Fruit fly (Drosophila melanogaster): ENCODE results near the gene CDK2AP1.

CDK2AP1 gene

dm6 chrX:11124749-11125508 is 12.7 kb upstream of the CDK2AP1 start, which contains the start of gene Rpt3:
Gene Rpt3 (plus strand): TSS chrX:11125101.
- TF ChIP-seq psq (optimal IDR thresholded peaks at IDR 0.05) (no peak), ttk (optimal IDR thresholded peaks at IDR 0.05) (no peak), insv (optimal IDR thresholded peaks at IDR 0.05) (no peak)

DNA sequence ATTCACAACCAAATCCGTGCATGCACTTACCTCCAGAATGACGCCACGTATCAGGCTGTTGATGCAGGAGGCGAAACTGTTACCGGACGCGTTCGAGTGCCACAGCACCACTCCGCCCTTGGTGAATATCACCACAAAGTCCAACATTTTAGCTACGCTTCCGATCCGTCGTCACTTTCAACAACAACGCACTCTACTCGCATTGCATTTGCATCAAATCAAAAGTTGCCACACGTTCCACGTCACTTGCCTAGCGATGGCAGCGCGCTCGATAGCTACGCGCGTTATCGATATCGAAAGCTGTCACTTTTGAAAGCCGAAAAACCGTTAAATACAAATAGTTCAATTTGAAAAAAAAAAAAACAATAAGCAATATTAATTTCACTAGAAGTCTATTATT is 8.8 kb upstream of the CDK2AP1 start, which contains the start of gene SrpRalpha:
Gene SrpRalpha (minus strand): TSS at position 260 of the 400 bp plus-strand sequence.
- TF ChIP-seq Myc (optimal IDR thresholded peaks at IDR 0.05), result no peak
- TF ChIP-seq ttk (optimal IDR thresholded peaks at IDR 0.05), result no peak
- no peak for TF ChIP-seq psq (optimal IDR thresholded peaks at IDR 0.05)
- TF ChIP-seq Sin3A (optimal IDR thresholded peaks at IDR 0.05), result no peak
- TF ChIP-seq h (optimal IDR thresholded peaks at IDR 0.05), result no peak
- no peak for TF ChIP-seq insv (optimal IDR thresholded peaks at IDR 0.05)

DNA sequence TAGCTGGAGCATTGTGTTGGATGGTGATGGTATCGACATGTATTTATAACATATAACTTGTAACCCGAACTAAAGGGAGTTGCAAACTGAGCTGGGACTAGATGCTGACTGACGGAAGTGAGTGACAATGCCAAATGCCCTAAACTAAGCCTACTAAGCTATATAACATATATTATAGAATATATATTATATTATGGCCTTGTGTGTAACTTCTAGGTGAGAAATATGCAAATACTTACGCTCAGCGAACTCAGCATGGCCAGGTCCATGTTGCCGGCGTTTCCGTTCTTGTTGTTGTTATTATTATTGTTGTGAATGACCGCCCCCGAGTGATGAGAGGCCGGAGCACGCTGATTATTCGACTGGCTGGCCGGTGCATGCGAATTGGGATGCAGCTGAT is 5.3 kb upstream of the CDK2AP1 start, which contains the start of gene CG44385:
Gene CG44385 (minus strand): TSS at position 101 of the 400 bp plus-strand sequence.
- TF ChIP-seq Myc (optimal IDR thresholded peaks at IDR 0.05) (no peak), psq (optimal IDR thresholded peaks at IDR 0.05) (no peak), insv (optimal IDR thresholded peaks at IDR 0.05) (no peak), h (optimal IDR thresholded peaks at IDR 0.05) (no peak), ttk (optimal IDR thresholded peaks at IDR 0.05) (no peak), Sin3A (optimal IDR thresholded peaks at IDR 0.05) (no peak)

dm6 chrX:11135840-11136586 is 1.6 kb upstream of the CDK2AP1 start:
- no peak for TF ChIP-seq Myc (optimal IDR thresholded peaks at IDR 0.05)
- TF ChIP-seq Sin3A (optimal IDR thresholded peaks at IDR 0.05), result no peak
- no peak for TF ChIP-seq ttk (optimal IDR thresholded peaks at IDR 0.05)
- no peak for TF ChIP-seq psq (optimal IDR thresholded peaks at IDR 0.05)
- no peak for TF ChIP-seq h (optimal IDR thresholded peaks at IDR 0.05)

- no peak for TF ChIP-seq Myc (optimal IDR thresholded peaks at IDR 0.05)
- no peak for TF ChIP-seq ttk (optimal IDR thresholded peaks at IDR 0.05)
- TF ChIP-seq h (optimal IDR thresholded peaks at IDR 0.05), result no peak
- no peak for TF ChIP-seq insv (optimal IDR thresholded peaks at IDR 0.05)
- TF ChIP-seq psq (optimal IDR thresholded peaks at IDR 0.05), result no peak
- TF ChIP-seq Sin3A (optimal IDR thresholded peaks at IDR 0.05), result no peak
Observed at dm6 chrX:11136587-11137512, 809 bp upstream of the CDK2AP1 start, which contains the start of gene Klp10A. Gene Klp10A (minus strand): TSS chrX:11137118.

- TF ChIP-seq insv (optimal IDR thresholded peaks at IDR 0.05) (no peak), ttk (optimal IDR thresholded peaks at IDR 0.05) (no peak), psq (optimal IDR thresholded peaks at IDR 0.05) (no peak), Myc (optimal IDR thresholded peaks at IDR 0.05) (no peak), Sin3A (optimal IDR thresholded peaks at IDR 0.05) (no peak), h (optimal IDR thresholded peaks at IDR 0.05) (no peak)
Observed at dm6 chrX:11140163-11140562, 2.5 kb downstream of the CDK2AP1 start, which contains the start of gene ssp7. Gene ssp7 (minus strand): TSS chrX:11140263.

dm6 chrX:11141785-11142591 is 4.3 kb downstream of the CDK2AP1 start, which contains the start of the genes CG15199 and CG15202:
Gene CG15199 (minus strand): TSS chrX:11141835.
Gene CG15202 (plus strand): TSS chrX:11142541.
- no peak for TF ChIP-seq Myc (optimal IDR thresholded peaks at IDR 0.05)
- TF ChIP-seq insv (optimal IDR thresholded peaks at IDR 0.05), result no peak
- TF ChIP-seq Sin3A (optimal IDR thresholded peaks at IDR 0.05), result no peak
- TF ChIP-seq ttk (optimal IDR thresholded peaks at IDR 0.05), result no peak
- no peak for TF ChIP-seq h (optimal IDR thresholded peaks at IDR 0.05)
- TF ChIP-seq psq (optimal IDR thresholded peaks at IDR 0.05), result no peak

DNA sequence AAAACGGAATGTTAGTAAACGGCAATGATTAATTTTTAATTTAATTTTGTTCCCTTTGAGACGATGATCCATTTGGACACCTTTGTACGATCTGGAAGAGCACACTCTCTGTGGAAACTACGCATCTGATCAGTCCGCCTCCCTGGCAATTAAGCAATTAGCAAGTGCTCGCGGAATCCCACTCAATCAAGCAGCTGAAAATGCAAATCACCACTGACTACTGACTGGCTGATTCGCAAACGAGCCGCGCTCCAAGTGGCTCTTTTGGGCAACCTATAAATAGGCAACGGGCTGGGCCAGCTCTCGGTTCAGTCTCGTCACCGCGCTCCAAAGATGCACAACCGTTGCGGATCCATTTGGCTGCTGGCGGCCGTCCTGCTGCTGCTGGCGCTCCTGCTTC is 6.2 kb downstream of the CDK2AP1 start, which contains the start of gene CG15201:
Gene CG15201 (plus strand): TSS at position 301 of the 400 bp plus-strand sequence.
- no peak for TF ChIP-seq Myc (optimal IDR thresholded peaks at IDR 0.05)

- no peak for TF ChIP-seq ttk (optimal IDR thresholded peaks at IDR 0.05)
- no peak for TF ChIP-seq psq (optimal IDR thresholded peaks at IDR 0.05)
- TF ChIP-seq Sin3A (optimal IDR thresholded peaks at IDR 0.05), result no peak
- no peak for TF ChIP-seq h (optimal IDR thresholded peaks at IDR 0.05)
- TF ChIP-seq insv (optimal IDR thresholded peaks at IDR 0.05), result no peak
- no peak for TF ChIP-seq Myc (optimal IDR thresholded peaks at IDR 0.05)
Observed at dm6 chrX:11144575-11144974, 6.9 kb downstream of the CDK2AP1 start.

- no peak for TF ChIP-seq insv (optimal IDR thresholded peaks at IDR 0.05)
- TF ChIP-seq Myc (optimal IDR thresholded peaks at IDR 0.05), result no peak
- no peak for TF ChIP-seq ttk (optimal IDR thresholded peaks at IDR 0.05)
- TF ChIP-seq Sin3A (optimal IDR thresholded peaks at IDR 0.05), result no peak
- no peak for TF ChIP-seq psq (optimal IDR thresholded peaks at IDR 0.05)
- no peak for TF ChIP-seq h (optimal IDR thresholded peaks at IDR 0.05)
Observed at dm6 chrX:11146598-11147176, 9.0 kb downstream of the CDK2AP1 start.

All from Kc167 (cell line).